Worm (Caenorhabditis elegans) whole organism, L1 larva: ENCODE data around the gene algn-8.

Source experiments
- nhr-12 ChIP-seq: sonication (generic microtip); optimal IDR thresholded peaks from 2 replicates; lab custom pipeline; 2017; ENCODE audit warnings: missing biosample characterization, missing genetic modification characterization
- nhr-84 ChIP-seq: sonication (generic microtip); optimal IDR thresholded peaks from 2 replicates; lab custom pipeline; 2017; ENCODE audit warnings: missing biosample characterization, missing genetic modification characterization
- swsn-7 ChIP-seq: sonication (generic microtip); optimal IDR thresholded peaks from 2 replicates; lab custom pipeline; 2016; ENCODE audit warnings: missing genetic modification characterization, missing compliant biosample characterization

DNA sequence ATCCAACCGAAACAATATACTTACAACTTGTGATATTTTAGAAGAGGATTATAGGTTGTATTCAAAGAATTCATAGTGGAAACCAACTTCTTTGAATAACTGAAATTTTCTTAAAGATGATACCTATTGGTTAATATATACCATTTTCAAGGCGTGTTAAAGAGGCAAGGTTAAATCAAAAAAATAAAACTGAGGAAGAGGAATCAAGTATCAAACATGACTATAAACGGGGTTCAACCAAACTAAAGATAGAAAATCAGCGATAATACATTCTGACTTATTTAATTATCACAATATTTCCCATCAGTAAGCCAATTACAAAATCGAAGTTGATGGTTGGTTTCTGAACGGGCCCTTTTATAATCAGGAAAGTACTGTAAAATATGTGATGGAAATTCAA is 24.8 kb downstream of the algn-8 start, which contains the start of gene chil-3:
- TF ChIP-seq swsn-7 (tag; lab: Kevin White, UChicago) (no peak), nhr-84 (no peak), nhr-12 (tag; lab: Kevin White, UChicago) (no peak)
